Fruit fly (Drosophila melanogaster) whole organism, prepupa: ENCODE measurements around the gene Spase12.

ENCODE experiments used
- Blimp-1 ChIP-seq: fragments of 200-800 bp; sonication (Bioruptor generic); optimal IDR thresholded peaks from 3 replicates; lab custom pipeline; 2017; ENCODE audit warnings: missing biosample characterization, missing genetic modification characterization, mild to moderate bottlenecking, moderate library complexity, missing genetic modification reagents
- CG10631 ChIP-seq: fragments of 200-800 bp; sonication (Bioruptor generic); optimal IDR thresholded peaks from 2 replicates; lab custom pipeline; 2016; ENCODE audit warnings: missing biosample characterization, missing genetic modification characterization
- CG11294 ChIP-seq: fragments of 200-800 bp; sonication (Bioruptor generic); IDR thresholded peaks from 2 replicates; pipeline ENCODE4 v1.3.6; 2022; ENCODE audit warnings: missing biosample characterization, missing genetic modification characterization
- CG15336 ChIP-seq: fragments of 200-800 bp; sonication (Bioruptor generic); IDR thresholded peaks from 2 replicates; pipeline ENCODE4 v1.3.6; 2022; ENCODE audit warnings: missing biosample characterization, missing genetic modification characterization
- CG1621 ChIP-seq: fragments of 200-800 bp; sonication (Bioruptor generic); optimal IDR thresholded peaks from 3 replicates; lab custom pipeline; 2018; ENCODE audit warnings: missing biosample characterization, mild to moderate bottlenecking, missing genetic modification characterization
- CG16779 ChIP-seq: fragments of 200-800 bp; sonication (Bioruptor generic); optimal IDR thresholded peaks from 3 replicates; lab custom pipeline; 2017; ENCODE audit warnings: missing biosample characterization, mild to moderate bottlenecking, missing genetic modification characterization
- CG3032 ChIP-seq: fragments of 200-800 bp; optimal IDR thresholded peaks from 2 replicates; lab custom pipeline; 2019; ENCODE audit warnings: missing biosample characterization, mild to moderate bottlenecking, missing genetic modification characterization, moderate library complexity
- CG31627 ChIP-seq: fragments of 200-800 bp; sonication (Bioruptor generic); optimal IDR thresholded peaks from 3 replicates; lab custom pipeline; 2016; ENCODE audit warnings: missing biosample characterization, missing genetic modification characterization
- CG32006 ChIP-seq: fragments of 200-800 bp; sonication (Bioruptor generic); optimal IDR thresholded peaks from 3 replicates; lab custom pipeline; 2017; ENCODE audit warnings: missing biosample characterization, mild to moderate bottlenecking, missing genetic modification characterization
- CG34406 ChIP-seq: fragments of 200-800 bp; sonication (Bioruptor generic); optimal IDR thresholded peaks from 3 replicates; lab custom pipeline; 2016; ENCODE audit warnings: missing biosample characterization, missing genetic modification characterization
- CG3919 ChIP-seq: fragments of 200-800 bp; sonication (Bioruptor generic); optimal IDR thresholded peaks from 3 replicates; lab custom pipeline; 2016; ENCODE audit warnings: missing biosample characterization, missing genetic modification characterization
- CG6792 ChIP-seq: fragments of 200-800 bp; sonication (Bioruptor generic); optimal IDR thresholded peaks from 3 replicates; lab custom pipeline; 2016; ENCODE audit warnings: missing biosample characterization, missing genetic modification characterization
- CG6808 ChIP-seq: fragments of 200-800 bp; sonication (Bioruptor generic); optimal IDR thresholded peaks from 3 replicates; lab custom pipeline; 2017; ENCODE audit warnings: missing biosample characterization, missing genetic modification characterization, mild to moderate bottlenecking, moderate library complexity, missing genetic modification reagents
- CG6854 ChIP-seq: fragments of 200-800 bp; sonication (Bioruptor generic); optimal IDR thresholded peaks from 2 replicates; lab custom pipeline; 2017; ENCODE audit warnings: missing biosample characterization, mild to moderate bottlenecking, missing genetic modification characterization
- CG7368 ChIP-seq: fragments of 200-800 bp; sonication (Bioruptor generic); optimal IDR thresholded peaks from 3 replicates; lab custom pipeline; 2016; ENCODE audit warnings: missing biosample characterization, missing genetic modification characterization
- CG8632 ChIP-seq: fragments of 200-800 bp; sonication (Bioruptor generic); optimal IDR thresholded peaks from 3 replicates; lab custom pipeline; 2016; ENCODE audit warnings: missing biosample characterization, missing genetic modification characterization
- CG9139 ChIP-seq: fragments of 200-800 bp; sonication (Bioruptor generic); optimal IDR thresholded peaks from 3 replicates; lab custom pipeline; 2017; ENCODE audit warnings: missing biosample characterization, mild to moderate bottlenecking, missing genetic modification characterization
- Eip75B ChIP-seq: fragments of 200-800 bp; sonication (Bioruptor generic); optimal IDR thresholded peaks from 3 replicates; lab custom pipeline; 2016; ENCODE audit warnings: missing biosample characterization, missing genetic modification characterization
- Eip78C ChIP-seq: fragments of 200-800 bp; sonication (Bioruptor generic); peaks from one replicate; lab custom pipeline; 2016; ENCODE audit warnings: missing biosample characterization, missing genetic modification characterization
- Eip93F ChIP-seq: fragments of 200-800 bp; sonication (Bioruptor generic); optimal IDR thresholded peaks from 2 replicates; lab custom pipeline; 2016; ENCODE audit warnings: missing biosample characterization, mild to moderate bottlenecking, missing genetic modification characterization
- Ets96B ChIP-seq: fragments of 200-800 bp; optimal IDR thresholded peaks from 2 replicates; lab custom pipeline; 2019; ENCODE audit warnings: missing biosample characterization, mild to moderate bottlenecking, missing genetic modification characterization, moderate library complexity
- Gug ChIP-seq: fragments of 200-800 bp; sonication (Bioruptor generic); IDR thresholded peaks from 2 replicates; pipeline ENCODE4 v1.3.6; 2022; ENCODE audit warnings: missing biosample characterization, missing genetic modification characterization
- Hr38 ChIP-seq: sonication (Bioruptor generic); optimal IDR thresholded peaks from 2 replicates; lab custom pipeline; 2016; ENCODE audit warnings: missing biosample characterization, missing genetic modification characterization
- Hr39 ChIP-seq: fragments of 200-800 bp; sonication (Bioruptor generic); optimal IDR thresholded peaks from 2 replicates; lab custom pipeline; 2016; ENCODE audit warnings: missing biosample characterization, missing genetic modification characterization
- Hr4 ChIP-seq: fragments of 200-800 bp; sonication (Bioruptor generic); optimal IDR thresholded peaks from 3 replicates; lab custom pipeline; 2016; ENCODE audit warnings: missing biosample characterization, missing genetic modification characterization
- Lpt ChIP-seq: fragments of 200-800 bp; sonication (Bioruptor generic); optimal IDR thresholded peaks from 3 replicates; lab custom pipeline; 2016; ENCODE audit warnings: missing biosample characterization, missing genetic modification characterization
- Sox14 ChIP-seq: fragments of 200-800 bp; sonication (Bioruptor generic); optimal IDR thresholded peaks from 3 replicates; lab custom pipeline; 2016; ENCODE audit warnings: missing biosample characterization, missing genetic modification characterization
- Sox15 ChIP-seq: fragments of 200-800 bp; sonication (Bioruptor generic); optimal IDR thresholded peaks from 3 replicates; lab custom pipeline; 2016; ENCODE audit warnings: missing biosample characterization, missing genetic modification characterization
- achi ChIP-seq: fragments of 200-800 bp; sonication (Bioruptor generic); optimal IDR thresholded peaks from 3 replicates; lab custom pipeline; 2016; ENCODE audit warnings: missing biosample characterization, missing genetic modification characterization
- acj6 ChIP-seq: fragments of 200-800 bp; sonication (Bioruptor generic); optimal IDR thresholded peaks from 3 replicates; lab custom pipeline; 2016; ENCODE audit warnings: missing biosample characterization, missing genetic modification characterization
- cyc ChIP-seq: fragments of 200-800 bp; sonication (Bioruptor generic); optimal IDR thresholded peaks from 3 replicates; lab custom pipeline; 2016; ENCODE audit warnings: missing biosample characterization, missing genetic modification characterization
- dac ChIP-seq: fragments of 200-800 bp; sonication (Bioruptor generic); optimal IDR thresholded peaks from 2 replicates; lab custom pipeline; 2017; ENCODE audit warnings: missing biosample characterization, mild to moderate bottlenecking, missing genetic modification characterization
- dsx ChIP-seq: fragments of 200-800 bp; optimal IDR thresholded peaks from 3 replicates; lab custom pipeline; 2019; ENCODE audit warnings: missing biosample characterization, mild to moderate bottlenecking, missing genetic modification characterization, moderate library complexity; ENCODE audit not compliant: poor library complexity, severe bottlenecking
- fkh ChIP-seq: fragments of 200-800 bp; sonication (Bioruptor generic); optimal IDR thresholded peaks from 3 replicates; lab custom pipeline; 2017; ENCODE audit warnings: missing biosample characterization, mild to moderate bottlenecking, missing genetic modification characterization, moderate library complexity
- lz ChIP-seq: fragments of 200-800 bp; sonication (Bioruptor generic); optimal IDR thresholded peaks from 3 replicates; lab custom pipeline; 2016; ENCODE audit warnings: missing biosample characterization, missing genetic modification characterization
- net ChIP-seq: fragments of 200-800 bp; sonication (Bioruptor generic); optimal IDR thresholded peaks from 3 replicates; lab custom pipeline; 2016; ENCODE audit warnings: missing biosample characterization, missing genetic modification characterization
- pdm3 ChIP-seq: fragments of 200-800 bp; sonication (Bioruptor generic); optimal IDR thresholded peaks from 3 replicates; lab custom pipeline; 2016; ENCODE audit warnings: missing biosample characterization, missing genetic modification characterization
- salr ChIP-seq, 2 experiments: fragments of 200-800 bp; sonication (Bioruptor generic); optimal IDR thresholded peaks; 3 replicates each; lab custom pipeline; 2016 to 2018; ENCODE audit warnings: missing biosample characterization in 2 of 2, missing genetic modification characterization in 2 of 2, mild to moderate bottlenecking in 1 of 2
- spab ChIP-seq: fragments of 200-800 bp; sonication (Bioruptor generic); optimal IDR thresholded peaks from 2 replicates; lab custom pipeline; 2017; ENCODE audit warnings: missing biosample characterization, mild to moderate bottlenecking, missing genetic modification characterization, missing genetic modification reagents
- ss ChIP-seq, 2 experiments: fragments of 200-800 bp; sonication (Bioruptor generic); optimal IDR thresholded peaks; 2 replicates in 1 of 2; 3 replicates in 1 of 2; lab custom pipeline; 2017 to 2018; ENCODE audit warnings: mild to moderate bottlenecking in 2 of 2, missing biosample characterization in 2 of 2, missing genetic modification characterization in 2 of 2, moderate library complexity in 1 of 2
- svp ChIP-seq: fragments of 200-800 bp; sonication (Bioruptor generic); peaks from one replicate; lab custom pipeline; 2016; ENCODE audit warnings: missing biosample characterization, missing genetic modification characterization
- vri ChIP-seq: fragments of 200-800 bp; sonication (Bioruptor generic); optimal IDR thresholded peaks from 3 replicates; lab custom pipeline; 2016; ENCODE audit warnings: missing biosample characterization, mild to moderate bottlenecking, missing genetic modification characterization

The Spase12 gene

dm6 chr3R:29538436-29538835, 47.5 kb upstream of the Spase12 start (continued):
- TF ChIP-seq CG6854 = peak; percentile 23
- TF ChIP-seq lz = peak; percentile 61
- no peak for TF ChIP-seq CG1621 (tag; lab: Kevin White, UChicago)
- peak; percentile 55 for TF ChIP-seq Eip75B (GFP tag; lab: Kevin White, UChicago)
- TF ChIP-seq CG11294 (GFP tag; lab: Robert Waterston, UW) = no peak
- peak; percentile 50 for TF ChIP-seq CG34406 (GFP tag; lab: Kevin White, UChicago)
- peak; percentile 73 for TF ChIP-seq cyc (GFP tag; lab: Kevin White, UChicago)
- TF ChIP-seq acj6 (GFP tag; lab: Kevin White, UChicago) = peak; percentile 51
- peak; percentile 52 for TF ChIP-seq CG7368 (GFP tag; lab: Kevin White, UChicago)
- no peak for TF ChIP-seq CG3032 (tag; lab: Kevin White, UChicago)
- peak; percentile 52 for TF ChIP-seq achi (GFP tag; lab: Kevin White, UChicago)

dm6 chr3R:29526565-29526964, 35.6 kb upstream of the Spase12 start:
- TF ChIP-seq dsx (GFP tag; lab: Kevin White, UChicago) = peak; percentile 22
- no peak for TF ChIP-seq cyc (GFP tag; lab: Kevin White, UChicago)
- TF ChIP-seq Eip93F (GFP tag; lab: Kevin White, UChicago) = no peak
- no peak for TF ChIP-seq CG6854
- no peak for TF ChIP-seq CG16779 (tag; lab: Kevin White, UChicago)
- no peak for TF ChIP-seq achi (GFP tag; lab: Kevin White, UChicago)
- no peak for TF ChIP-seq ss (GFP tag; optimal IDR thresholded peaks at IDR 0.05; lab: Kevin White, UChicago)
- no peak for TF ChIP-seq Sox14
- TF ChIP-seq, all 60 proteins: peak for 1

dm6 chr3R:29523978-29524775, 33.2 kb upstream of the Spase12 start:
- TF ChIP-seq CG32006 (GFP tag; lab: Kevin White, UChicago) (peak; percentile 10), Hr4 (no peak), Eip78C (GFP tag; lab: Kevin White, UChicago) (peak; percentile 19), CG6792 (GFP tag; lab: Kevin White, UChicago) (no peak)

dm6 chr3R:29522164-29522563, 31.2 kb upstream of the Spase12 start:
- TF ChIP-seq Eip75B (GFP tag; lab: Kevin White, UChicago) (peak; percentile 44), Blimp-1 (GFP tag; lab: Kevin White, UChicago) (no peak), net (peak; percentile 8), Sox15 (no peak), dsx (GFP tag; lab: Kevin White, UChicago) (peak; percentile 65), CG15336 (GFP tag; lab: Robert Waterston, UW) (0 out of 2 replicates have a peak, but pooled peaks have one; percentile 29), pdm3 (GFP tag; lab: Kevin White, UChicago) (peak; percentile 35), Hr38 (no peak), ss (GFP tag; optimal IDR thresholded peaks at IDR 0.05; lab: Kevin White, UChicago) (peak in 1 of 2 experiments; percentile 55), CG3919 (GFP tag; lab: Kevin White, UChicago) (peak; percentile 69), Ets96B (peak; percentile 75), Hr4 (peak; percentile 37), spab (GFP tag; lab: Kevin White, UChicago) (peak; percentile 67), Hr39 (peak; percentile 22), Eip93F (GFP tag; lab: Kevin White, UChicago) (no peak), CG31627 (GFP tag; lab: Kevin White, UChicago) (peak; percentile 25), vri (GFP tag; lab: Kevin White, UChicago) (peak; percentile 9), Gug (peak; percentile 61), dac (GFP tag; lab: Kevin White, UChicago) (no peak), svp (GFP tag; lab: Kevin White, UChicago) (peak; percentile 78), CG7368 (GFP tag; lab: Kevin White, UChicago) (peak; percentile 36), CG9139 (GFP tag; lab: Kevin White, UChicago) (no peak), CG1621 (tag; lab: Kevin White, UChicago) (peak; percentile 37), acj6 (GFP tag; lab: Kevin White, UChicago) (peak; percentile 41), cyc (GFP tag; lab: Kevin White, UChicago) (peak; percentile 46), CG11294 (GFP tag; lab: Robert Waterston, UW) (no peak), Lpt (GFP tag; lab: Kevin White, UChicago) (peak; percentile 7), CG10631 (GFP tag; lab: Kevin White, UChicago) (peak; percentile 57), Eip78C (GFP tag; lab: Kevin White, UChicago) (peak; percentile 83), CG6808 (GFP tag; lab: Kevin White, UChicago) (peak; percentile 73), fkh (GFP tag; lab: Kevin White, UChicago) (no peak), CG8632 (peak; percentile 26), salr (GFP tag; optimal IDR thresholded peaks at IDR 0.05; lab: Kevin White, UChicago) (peak; percentile 5 to 27)
